Worm (Caenorhabditis elegans) whole organism, early embryonic: ENCODE data around the gene ugt-17.

Source experiments
- B0310.2 ChIP-seq: sonication (generic microtip); optimal IDR thresholded peaks from 2 replicates; lab custom pipeline; 2016; ENCODE audit warnings: mild to moderate bottlenecking, missing genetic modification characterization, missing compliant biosample characterization
- F13C5.2 ChIP-seq: sonication (generic microtip); optimal IDR thresholded peaks from 2 replicates; lab custom pipeline; 2017; ENCODE audit warnings: mild to moderate bottlenecking, missing genetic modification characterization, inconsistent platforms, missing compliant biosample characterization
- aly-1 ChIP-seq: sonication (generic microtip); optimal IDR thresholded peaks from 2 replicates; lab custom pipeline; 2016; ENCODE audit warnings: missing genetic modification characterization, missing compliant biosample characterization
- ama-1 ChIP-seq: fragments of 150-350 bp; optimal IDR thresholded peaks from 2 replicates; lab custom pipeline; 2014
- ceh-13 ChIP-seq: fragments of 200-800 bp; sonication (Bioruptor generic); optimal IDR thresholded peaks from 2 replicates; lab custom pipeline; 2018; ENCODE audit warnings: mild to moderate bottlenecking, missing genetic modification characterization, missing compliant biosample characterization
- ceh-36 ChIP-seq: sonication (generic microtip); optimal IDR thresholded peaks from 2 replicates; lab custom pipeline; 2016; ENCODE audit warnings: missing genetic modification characterization, inconsistent platforms, missing compliant biosample characterization
- ets-7 ChIP-seq: sonication (generic microtip); optimal IDR thresholded peaks from 2 replicates; lab custom pipeline; 2016; ENCODE audit warnings: missing genotype, missing genetic modification characterization, missing compliant biosample characterization
- hmbx-1 ChIP-seq: sonication (generic microtip); optimal IDR thresholded peaks from 2 replicates; lab custom pipeline; 2016; ENCODE audit warnings: mild to moderate bottlenecking, missing genetic modification characterization, missing compliant biosample characterization
- scrt-1 ChIP-seq: fragments of 200-800 bp; sonication (Bioruptor generic); IDR thresholded peaks from 2 replicates; pipeline ENCODE4 v1.3.6; 2022; ENCODE audit warnings: missing genetic modification characterization, missing compliant biosample characterization
- tbx-11 ChIP-seq: fragments of 200-800 bp; sonication (Bioruptor generic); IDR thresholded peaks from 2 replicates; pipeline ENCODE4 v1.3.6; 2022; ENCODE audit warnings: missing genetic modification characterization, missing compliant biosample characterization
- tbx-37 ChIP-seq: fragments of 200-800 bp; sonication (Bioruptor generic); conservative IDR thresholded peaks from 2 replicates; pipeline ENCODE4 v1.3.6; 2022; ENCODE audit warnings: missing genetic modification reagents, missing genetic modification characterization, missing compliant biosample characterization

DNA sequence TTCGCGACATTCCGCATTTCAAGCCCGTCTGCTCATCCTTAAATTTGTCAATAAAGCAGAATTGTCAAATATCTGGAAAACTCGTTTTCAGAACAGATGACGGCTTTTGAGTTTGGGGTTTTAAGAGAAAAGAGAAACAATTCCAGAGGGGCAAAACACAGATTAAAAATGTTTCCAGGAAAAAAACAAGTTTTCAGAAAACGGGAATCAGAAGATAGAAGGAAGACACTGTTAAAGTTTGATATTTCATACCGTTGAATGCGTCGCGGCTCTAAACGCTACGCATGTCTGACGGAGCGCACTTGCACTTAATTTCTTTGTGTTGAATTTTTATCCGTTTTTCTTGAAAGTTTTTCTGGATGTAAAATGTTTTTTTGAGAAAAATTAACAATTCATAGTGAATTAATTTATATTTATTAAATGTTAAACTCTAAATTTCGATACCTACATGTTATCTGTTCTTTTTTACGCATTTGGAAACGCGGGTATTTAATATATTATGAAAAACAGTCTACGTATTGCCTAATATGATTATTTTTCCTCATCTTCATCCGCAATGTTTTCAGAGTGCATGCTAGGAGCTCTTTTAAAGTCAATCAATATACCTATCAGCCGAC is 29.4 kb upstream of the ugt-17 start, which contains the start of the genes C08B6.18, wdr-20 and C08B6.8:
- TF ChIP-seq scrt-1 (no peak), hmbx-1 (no peak), ets-7 (tag; lab: Kevin White, UChicago) (no peak), tbx-11 (GFP tag; lab: Robert Waterston, UW) (no peak), F13C5.2 (tag; lab: Kevin White, UChicago) (no peak), ceh-13 (no peak), tbx-37 (no peak), ama-1 (lab: Kevin White, UChicago) (no peak), aly-1 (tag; lab: Kevin White, UChicago) (no peak), ceh-36 (no peak), B0310.2 (tag; lab: Kevin White, UChicago) (no peak)
